Worm (Caenorhabditis elegans): Measurements from ENCODE around the gene spdl-1.

- no peak for TF ChIP-seq ama-1 (optimal IDR thresholded peaks at IDR 0.05)
- no peak for TF ChIP-seq pha-4 (tag; optimal IDR thresholded peaks at IDR 0.05)
- no peak for TF ChIP-seq Y22D7AL.16 (tag; optimal IDR thresholded peaks at IDR 0.05)
- TF ChIP-seq mec-3 (tag; optimal IDR thresholded peaks at IDR 0.05; ENCODE audit: borderline replicate concordance), result no peak
- TF ChIP-seq odd-2 (tag; optimal IDR thresholded peaks at IDR 0.05), result no peak
- TF ChIP-seq ttx-3 (tag; optimal IDR thresholded peaks at IDR 0.05), result no peak
Measured at ce11 chrII:7756810-7757209, 24.6 kb upstream of the spdl-1 start.
